Worm (Caenorhabditis elegans): ENCODE data around the gene F54D12.2.

DNA sequence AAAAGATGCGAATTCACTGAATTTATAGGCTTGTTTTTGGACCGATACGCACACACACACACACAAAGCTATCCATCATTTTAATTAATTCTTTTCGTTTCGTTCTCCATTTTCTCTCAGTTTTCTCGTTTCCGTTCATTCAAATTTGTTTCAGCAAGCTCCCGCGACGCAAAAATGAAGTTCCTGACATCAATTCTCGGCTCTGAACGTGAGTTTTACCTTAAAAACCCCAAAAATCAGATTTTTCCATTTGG lies 39.8 kb downstream of the F54D12.2 start, which contains the start of gene Y51H7C.3:
- TF ChIP-seq lin-15B (tag; optimal IDR thresholded peaks at IDR 0.05) (no peak), Y105C5A.15 (GFP tag; IDR thresholded peaks at IDR 0.05) (no peak), F37D6.2 (tag; optimal IDR thresholded peaks at IDR 0.05) (no peak), ctbp-1 (GFP tag; IDR thresholded peaks at IDR 0.05) (no peak), ama-1 (optimal IDR thresholded peaks at IDR 0.05) (no peak), unc-62 (GFP tag; optimal IDR thresholded peaks at IDR 0.05 in 1 of 2) (no peak), unc-62 (tag; optimal IDR thresholded peaks at IDR 0.05) (no peak), nhr-6 (tag; optimal IDR thresholded peaks at IDR 0.05) (no peak), mep-1 (tag; optimal IDR thresholded peaks at IDR 0.05) (no peak), rbr-2 (tag; optimal IDR thresholded peaks at IDR 0.05) (no peak), sdz-12 (GFP tag; optimal IDR thresholded peaks at IDR 0.05) (no peak), ceh-20 (GFP tag; IDR thresholded peaks at IDR 0.05) (no peak), tra-1 (GFP tag; IDR thresholded peaks at IDR 0.05) (no peak), jun-1 (tag; optimal IDR thresholded peaks at IDR 0.05) (no peak), pha-4 (GFP tag; IDR thresholded peaks at IDR 0.05) (no peak), pha-4 (tag; optimal IDR thresholded peaks at IDR 0.05) (no peak)
